Fruit fly (Drosophila melanogaster): ENCODE measurements around the gene mnb.
"Not testable (repeated sequence)": the region's sequence is repeated elsewhere in the genome, so short reads cannot be mapped to it uniquely, and the experiment has no call there.

DNA sequence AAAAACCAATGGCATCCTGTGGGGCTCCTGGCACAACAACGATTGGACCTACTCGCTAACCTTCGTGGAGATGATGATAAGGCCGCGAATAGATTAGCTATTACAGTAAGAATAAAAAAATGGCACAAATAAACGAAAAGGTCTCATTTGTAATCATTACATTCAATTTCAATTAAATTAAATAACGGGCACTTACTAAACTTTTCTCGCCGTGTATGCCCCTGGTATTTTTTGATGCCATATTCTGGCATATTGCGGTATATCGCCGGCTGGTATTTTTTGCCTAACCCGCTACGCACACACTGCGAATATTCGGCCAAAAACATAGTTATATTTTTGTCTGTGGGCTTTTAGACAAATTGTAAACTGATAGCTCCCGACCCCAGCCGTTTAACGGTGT lies 12.4 kb upstream of the mnb start, which contains the start of gene Gss2:
- not testable (repeated sequence) for TF ChIP-seq ttk, psq (optimal IDR thresholded peaks at IDR 0.05)

Measured in Kc167 (cell line).